Worm (Caenorhabditis elegans) whole organism, L1 larva: ENCODE measurements around the gene mks-1.

Experiments used
- C04F5.9 ChIP-seq: sonication (generic microtip); optimal IDR thresholded peaks from 2 replicates; lab custom pipeline; 2016; ENCODE audit warnings: missing genetic modification characterization, missing compliant biosample characterization
- C16A3.4 ChIP-seq: fragments of 150-350 bp; optimal IDR thresholded peaks from 2 replicates; lab custom pipeline; 2014; ENCODE audit warnings: missing biosample characterization, missing genetic modification characterization
- Y116A8C.19 ChIP-seq: sonication (generic microtip); optimal IDR thresholded peaks from 2 replicates; lab custom pipeline; 2016; ENCODE audit warnings: missing compliant biosample characterization, missing genetic modification characterization, borderline replicate concordance
- alr-1 ChIP-seq: fragments of 200-800 bp; sonication (Bioruptor generic); optimal IDR thresholded peaks from 2 replicates; lab custom pipeline; 2018; ENCODE audit warnings: borderline replicate concordance, mild to moderate bottlenecking, missing genetic modification characterization, missing compliant biosample characterization
- aly-2 ChIP-seq: fragments of 150-350 bp; optimal IDR thresholded peaks from 2 replicates; lab custom pipeline; 2014; ENCODE audit warnings: missing biosample characterization, missing genetic modification characterization
- ama-1 ChIP-seq: fragments of 150-350 bp; optimal IDR thresholded peaks from 2 replicates; lab custom pipeline; 2014
- ceh-63 ChIP-seq: fragments of 200-800 bp; sonication (Bioruptor generic); optimal IDR thresholded peaks from 2 replicates; lab custom pipeline; 2018; ENCODE audit warnings: mild to moderate bottlenecking, missing genetic modification characterization, missing compliant biosample characterization
- ceh-82 ChIP-seq, 3 experiments: fragments of 150-350 bp in 1 of 3; sonication (generic microtip) in 2 of 3; optimal IDR thresholded peaks; 2 replicates each; lab custom pipeline; 2014 to 2017; ENCODE audit warnings: missing biosample characterization in 3 of 3, missing genetic modification characterization in 3 of 3
- ces-1 ChIP-seq: fragments of 150-350 bp; optimal IDR thresholded peaks from 2 replicates; lab custom pipeline; 2014; ENCODE audit warnings: missing biosample characterization, missing genetic modification reagents, missing genetic modification characterization
- dpl-1 ChIP-seq, 3 experiments: fragments of 150-350 bp in 2 of 3; sonication (generic microtip) in 1 of 3; optimal IDR thresholded peaks; 2 replicates each; lab custom pipeline; 2014 to 2017; ENCODE audit warnings: missing biosample characterization in 3 of 3, missing genetic modification characterization in 3 of 3, missing genetic modification reagents in 3 of 3
- efl-1 ChIP-seq, 4 experiments: fragments of 150-350 bp; optimal IDR thresholded peaks in 3 of 4; peaks in 1 of 4; 1 replicate in 1 of 4; 2 replicates in 3 of 4; lab custom pipeline; 2014; ENCODE audit warnings: missing biosample characterization in 2 of 4, missing genetic modification characterization in 2 of 4, missing genetic modification reagents in 2 of 4
- efl-3 ChIP-seq: fragments of 200-800 bp; sonication (Bioruptor generic); optimal IDR thresholded peaks from 2 replicates; lab custom pipeline; 2018; ENCODE audit warnings: mild to moderate bottlenecking, missing genetic modification characterization, missing compliant biosample characterization
- egl-13 ChIP-seq: sonication (generic microtip); optimal IDR thresholded peaks from 2 replicates; lab custom pipeline; 2016; ENCODE audit warnings: missing genotype, missing genetic modification reagents, missing genetic modification characterization, missing compliant biosample characterization
- elt-3 ChIP-seq, 6 experiments: fragments of 150-350 bp in 1 of 6; sonication (generic microtip); optimal IDR thresholded peaks; 2 replicates each; lab custom pipeline; 2017 to 2018; ENCODE audit warnings: missing biosample characterization in 6 of 6, missing genetic modification characterization in 6 of 6, inconsistent platforms in 1 of 6
- ets-5 ChIP-seq: fragments of 200-800 bp; sonication (Bioruptor generic); IDR thresholded peaks from 2 replicates; pipeline ENCODE4 v1.3.6; 2022; ENCODE audit warnings: missing genetic modification characterization, missing compliant biosample characterization
- fkh-8 ChIP-seq: sonication (generic microtip); optimal IDR thresholded peaks from 2 replicates; lab custom pipeline; 2016; ENCODE audit warnings: mild to moderate bottlenecking, missing genetic modification characterization, missing compliant biosample characterization
- fos-1 ChIP-seq: fragments of 150-350 bp; optimal IDR thresholded peaks from 2 replicates; lab custom pipeline; 2014; ENCODE audit warnings: missing biosample characterization, missing genetic modification characterization
- grh-1 ChIP-seq: fragments of 200-800 bp; sonication (Bioruptor generic); IDR thresholded peaks from 2 replicates; pipeline ENCODE4 v1.3.6; 2022; ENCODE audit warnings: missing genetic modification reagents, missing genetic modification characterization, missing compliant biosample characterization
- hlh-17 ChIP-seq: fragments of 200-800 bp; sonication (Bioruptor generic); optimal IDR thresholded peaks from 2 replicates; lab custom pipeline; 2018; ENCODE audit warnings: missing genetic modification characterization, mild to moderate bottlenecking, missing compliant biosample characterization, moderate library complexity, borderline replicate concordance
- hpl-2 ChIP-seq: fragments of 150-350 bp; optimal IDR thresholded peaks from 2 replicates; lab custom pipeline; 2014; ENCODE audit warnings: missing biosample characterization, missing genetic modification reagents, missing genetic modification characterization
- irx-1 ChIP-seq: sonication (generic microtip); optimal IDR thresholded peaks from 2 replicates; lab custom pipeline; 2016; ENCODE audit warnings: missing genetic modification characterization, missing compliant biosample characterization
- lin-13 ChIP-seq: fragments of 150-350 bp; optimal IDR thresholded peaks from 2 replicates; lab custom pipeline; 2014; ENCODE audit warnings: missing biosample characterization, missing genetic modification reagents, missing genetic modification characterization
- lin-14 ChIP-seq: fragments of 200-800 bp; sonication (Bioruptor generic); optimal IDR thresholded peaks from 2 replicates; lab custom pipeline; 2018; ENCODE audit warnings: mild to moderate bottlenecking, missing genetic modification characterization, moderate library complexity, missing compliant biosample characterization
- lin-15B ChIP-seq: fragments of 150-350 bp; sonication (generic microtip); optimal IDR thresholded peaks from 3 replicates; lab custom pipeline; 2014; ENCODE audit warnings: missing biosample characterization, missing genetic modification characterization
- lin-35 ChIP-seq, 2 experiments: fragments of 150-350 bp; optimal IDR thresholded peaks; 2 replicates each; lab custom pipeline; 2014; ENCODE audit warnings: missing biosample characterization in 2 of 2, missing genetic modification characterization in 2 of 2, missing genetic modification reagents in 2 of 2
- lin-39 ChIP-seq: fragments of 150-350 bp; optimal IDR thresholded peaks from 2 replicates; lab custom pipeline; 2014; ENCODE audit warnings: missing biosample characterization, missing genetic modification reagents, missing genetic modification characterization
- lir-3 ChIP-seq: sonication (generic microtip); optimal IDR thresholded peaks from 2 replicates; lab custom pipeline; 2016; ENCODE audit warnings: mild to moderate bottlenecking, missing genetic modification characterization, moderate library complexity, missing compliant biosample characterization; ENCODE audit not compliant: poor library complexity
- lsy-2 ChIP-seq, 2 experiments: fragments of 150-350 bp; optimal IDR thresholded peaks; 2 replicates each; lab custom pipeline; 2014; ENCODE audit warnings: missing biosample characterization in 2 of 2, missing genetic modification characterization in 2 of 2
- mdl-1 ChIP-seq, 2 experiments: fragments of 150-350 bp; optimal IDR thresholded peaks; 2 replicates each; lab custom pipeline; 2014 to 2017; ENCODE audit warnings: missing biosample characterization in 2 of 2, missing genetic modification characterization in 2 of 2, inconsistent platforms in 1 of 2
- mef-2 ChIP-seq: fragments of 150-350 bp; optimal IDR thresholded peaks from 2 replicates; lab custom pipeline; 2014; ENCODE audit warnings: missing biosample characterization, missing genetic modification characterization
- mep-1 ChIP-seq: fragments of 150-350 bp; optimal IDR thresholded peaks from 2 replicates; lab custom pipeline; 2014; ENCODE audit warnings: missing biosample characterization, missing genetic modification characterization
- nhr-12 ChIP-seq: sonication (generic microtip); optimal IDR thresholded peaks from 2 replicates; lab custom pipeline; 2017; ENCODE audit warnings: missing biosample characterization, missing genetic modification characterization
- nhr-19 ChIP-seq: fragments of 200-800 bp; sonication (Bioruptor generic); conservative IDR thresholded peaks from 2 replicates; pipeline ENCODE4 v1.3.6; 2022; ENCODE audit warnings: missing genetic modification characterization, missing compliant biosample characterization
- nhr-20 ChIP-seq: sonication (generic microtip); optimal IDR thresholded peaks from 2 replicates; lab custom pipeline; 2016; ENCODE audit warnings: mild to moderate bottlenecking, missing genetic modification characterization, missing compliant biosample characterization
- nhr-237 ChIP-seq: fragments of 150-350 bp; optimal IDR thresholded peaks from 2 replicates; lab custom pipeline; 2014; ENCODE audit warnings: missing biosample characterization, missing genetic modification characterization
- nhr-47 ChIP-seq: sonication (generic microtip); optimal IDR thresholded peaks from 2 replicates; lab custom pipeline; 2016; ENCODE audit warnings: mild to moderate bottlenecking, missing genetic modification characterization, moderate library complexity, missing compliant biosample characterization
- nhr-76 ChIP-seq: sonication (generic microtip); optimal IDR thresholded peaks from 2 replicates; lab custom pipeline; 2017; ENCODE audit warnings: missing biosample characterization, missing genetic modification characterization
- nhr-85 ChIP-seq: sonication (generic microtip); peaks from one replicate; lab custom pipeline; 2016; ENCODE audit warnings: missing genetic modification characterization, inconsistent platforms, missing compliant biosample characterization
- pqm-1 ChIP-seq: sonication (generic microtip); optimal IDR thresholded peaks from 3 replicates; lab custom pipeline; 2017; ENCODE audit warnings: missing biosample characterization, missing genetic modification characterization
- snpc-4 ChIP-seq: fragments of 150-350 bp; optimal IDR thresholded peaks from 2 replicates; lab custom pipeline; 2014; ENCODE audit warnings: missing biosample characterization, missing genetic modification characterization
- snu-23 ChIP-seq: sonication (generic microtip); optimal IDR thresholded peaks from 2 replicates; lab custom pipeline; 2016; ENCODE audit warnings: missing genetic modification characterization, missing compliant biosample characterization
- sox-4 ChIP-seq: sonication (generic microtip); optimal IDR thresholded peaks from 2 replicates; lab custom pipeline; 2016; ENCODE audit warnings: missing genetic modification characterization, missing compliant biosample characterization
- swsn-7 ChIP-seq: sonication (generic microtip); optimal IDR thresholded peaks from 2 replicates; lab custom pipeline; 2016; ENCODE audit warnings: missing genetic modification characterization, missing compliant biosample characterization
- tbx-2 ChIP-seq: sonication (generic microtip); optimal IDR thresholded peaks from 2 replicates; lab custom pipeline; 2016; ENCODE audit warnings: missing genetic modification characterization, missing compliant biosample characterization
- unc-30 ChIP-seq: sonication (generic microtip); optimal IDR thresholded peaks from 2 replicates; lab custom pipeline; 2017; ENCODE audit warnings: missing biosample characterization, missing genetic modification characterization
- unc-86 ChIP-seq: sonication (generic microtip); optimal IDR thresholded peaks from 2 replicates; lab custom pipeline; 2016; ENCODE audit warnings: missing genetic modification characterization, missing compliant biosample characterization
- zag-1 ChIP-seq: fragments of 150-350 bp; optimal IDR thresholded peaks from 2 replicates; lab custom pipeline; 2014; ENCODE audit warnings: missing biosample characterization, missing genetic modification characterization

mks-1 gene

DNA sequence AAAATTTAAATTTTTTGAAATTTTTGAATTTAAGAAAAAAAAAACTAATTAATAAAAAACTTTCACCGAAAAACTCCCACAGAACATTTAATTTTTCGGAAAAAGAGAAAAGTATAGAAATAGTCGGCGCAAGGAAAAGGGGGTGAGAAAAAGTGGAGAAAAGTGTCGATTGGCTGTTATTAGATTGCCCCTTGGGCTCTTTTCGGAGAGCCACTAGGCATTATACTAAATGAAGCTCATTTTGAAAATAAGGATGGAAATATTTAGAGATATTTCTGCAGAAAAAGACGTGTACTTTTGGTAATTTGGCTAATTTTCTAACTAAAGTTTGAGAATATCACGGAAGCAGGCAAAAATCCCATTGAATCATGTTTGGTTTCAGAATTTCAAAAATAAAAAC lies 38.0 kb downstream of the mks-1 start:
- TF ChIP-seq elt-3 (tag; optimal IDR thresholded peaks at IDR 0.05; lab: Kevin White, UChicago): no peak
- no peak for TF ChIP-seq tbx-2 (tag; lab: Kevin White, UChicago)
- TF ChIP-seq lin-39 (tag; lab: Kevin White, UChicago): no peak
- TF ChIP-seq grh-1: no peak
- TF ChIP-seq lin-13 (GFP tag; lab: Kevin White, UChicago): no peak
- no peak for TF ChIP-seq alr-1 (tag; lab: Kevin White, UChicago)
- no peak for TF ChIP-seq efl-3 (GFP tag; lab: Kevin White, UChicago)
- no peak for TF ChIP-seq nhr-237 (tag; lab: Kevin White, UChicago)
- TF ChIP-seq nhr-47: peak; percentile 17
- TF ChIP-seq lin-14: peak; percentile 60
- no peak for TF ChIP-seq zag-1 (tag; lab: Kevin White, UChicago)
- no peak for TF ChIP-seq aly-2 (tag; lab: Kevin White, UChicago)
- no peak for TF ChIP-seq dpl-1 (GFP tag; optimal IDR thresholded peaks at IDR 0.05; lab: Kevin White, UChicago)
- no peak for TF ChIP-seq sox-4 (tag; lab: Kevin White, UChicago)
- peak; percentile 18 for TF ChIP-seq nhr-85 (tag; lab: Kevin White, UChicago)
- TF ChIP-seq snu-23 (GFP tag; lab: Kevin White, UChicago): no peak
- no peak for TF ChIP-seq nhr-12 (tag; lab: Kevin White, UChicago)
- TF ChIP-seq C04F5.9 (tag; lab: Kevin White, UChicago): no peak
- no peak for TF ChIP-seq irx-1
- TF ChIP-seq lsy-2 (tag; optimal IDR thresholded peaks at IDR 0.05; lab: Kevin White, UChicago): peak in 1 of 2 experiments; percentile 3
- TF ChIP-seq nhr-19 (GFP tag; lab: Robert Waterston, UW): no peak
- no peak for TF ChIP-seq Y116A8C.19 (tag; lab: Kevin White, UChicago)
- TF ChIP-seq ces-1: no peak
- TF ChIP-seq lin-15B (tag; lab: Kevin White, UChicago): no peak
- TF ChIP-seq pqm-1: no peak
- TF ChIP-seq efl-1 (optimal IDR thresholded peaks at IDR 0.05; lab: Kevin White, UChicago): no peak
- TF ChIP-seq efl-1 (GFP tag; optimal IDR thresholded peaks at IDR 0.05 in 1 of 2; lab: Kevin White, UChicago): no peak
- TF ChIP-seq unc-86 (tag; lab: Kevin White, UChicago): no peak
- TF ChIP-seq snpc-4: no peak
- TF ChIP-seq fkh-8 (tag; lab: Kevin White, UChicago): no peak

DNA sequence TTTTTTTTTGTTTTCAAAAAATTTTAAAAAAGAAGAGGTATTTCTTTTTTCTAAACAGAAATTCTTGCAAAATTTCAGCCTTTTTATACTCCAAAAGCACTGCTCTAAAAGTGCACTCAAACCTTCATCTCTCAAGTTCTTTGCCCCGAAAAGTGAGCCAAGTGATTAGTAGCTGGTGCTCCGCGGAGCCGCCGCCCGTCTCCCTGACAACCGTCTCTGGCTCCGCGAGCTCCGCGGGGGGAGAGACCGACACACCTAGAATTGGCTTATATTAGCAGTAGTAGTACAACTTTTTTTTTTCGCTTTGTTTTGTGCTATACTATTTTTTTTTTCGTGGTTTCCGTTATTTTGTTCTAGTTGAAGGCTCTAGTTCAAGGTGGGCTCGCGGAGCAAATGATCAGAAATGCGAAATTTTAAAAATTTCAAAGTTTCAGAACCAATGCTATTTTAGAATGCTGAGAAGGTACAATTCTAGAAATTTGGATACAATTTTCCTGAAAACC lies 46.6 kb downstream of the mks-1 start, which contains the start of gene Y53G8AL.1:
Y53G8AL.1 (plus strand) TSS at position 453 of the 503 bp plus-strand sequence.
- TF ChIP-seq swsn-7 (no peak), zag-1 (tag; lab: Kevin White, UChicago) (no peak), elt-3 (tag; optimal IDR thresholded peaks at IDR 0.05; lab: Kevin White, UChicago) (no peak), ceh-63 (GFP tag; lab: Kevin White, UChicago) (no peak), nhr-12 (tag; lab: Kevin White, UChicago) (no peak), fos-1 (tag; lab: Kevin White, UChicago) (no peak), lin-35 (GFP tag; optimal IDR thresholded peaks at IDR 0.05; lab: Kevin White, UChicago) (no peak), unc-86 (tag; lab: Kevin White, UChicago) (no peak), hpl-2 (GFP tag; lab: Kevin White, UChicago) (no peak), ama-1 (lab: Kevin White, UChicago) (no peak), lsy-2 (tag; optimal IDR thresholded peaks at IDR 0.05; lab: Kevin White, UChicago) (no peak)

DNA sequence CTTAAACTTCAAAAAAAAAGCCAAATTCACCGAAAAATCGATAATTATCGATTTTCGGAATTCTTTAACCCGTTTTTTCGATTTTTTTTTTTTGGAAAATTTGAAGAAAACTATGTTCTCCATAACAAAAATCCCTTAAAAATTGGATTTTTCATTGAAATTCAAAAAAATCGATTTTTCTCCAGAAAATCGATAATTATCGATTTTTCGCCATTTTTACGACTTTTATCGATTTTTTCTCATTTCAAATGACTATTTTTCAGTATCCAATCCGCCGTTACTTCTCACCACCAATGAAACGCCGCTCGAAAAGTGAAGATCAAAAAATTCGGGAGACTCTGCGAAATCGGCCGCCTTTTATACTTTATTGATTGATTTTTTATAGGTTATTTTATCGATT lies 54.8 kb downstream of the mks-1 start:
- TF ChIP-seq hpl-2 (GFP tag; lab: Kevin White, UChicago) (no peak), C16A3.4 (no peak), hlh-17 (no peak), elt-3 (tag; optimal IDR thresholded peaks at IDR 0.05; lab: Kevin White, UChicago) (no peak), grh-1 (no peak), mdl-1 (tag; optimal IDR thresholded peaks at IDR 0.05; lab: Kevin White, UChicago) (no peak), unc-30 (tag; lab: Kevin White, UChicago) (no peak), unc-86 (tag; lab: Kevin White, UChicago) (no peak), ceh-63 (GFP tag; lab: Kevin White, UChicago) (no peak), ets-5 (GFP tag; lab: Robert Waterston, UW) (no peak), nhr-19 (GFP tag; lab: Robert Waterston, UW) (no peak), ceh-82 (tag; optimal IDR thresholded peaks at IDR 0.05; lab: Kevin White, UChicago) (no peak), lir-3 (tag; lab: Kevin White, UChicago) (no peak), egl-13 (no peak), mef-2 (tag; lab: Kevin White, UChicago) (no peak), lsy-2 (tag; optimal IDR thresholded peaks at IDR 0.05; lab: Kevin White, UChicago) (no peak), mep-1 (tag; lab: Kevin White, UChicago) (no peak), nhr-20 (tag; lab: Kevin White, UChicago) (no peak), nhr-76 (tag; lab: Kevin White, UChicago) (no peak)
